Fruit fly (Drosophila melanogaster) S2 (cell line): ENCODE data around the gene drn.

Experiments used
- CG8478 ChIP-seq: fragments of >200 bp; optimal IDR thresholded peaks from 2 replicates; lab custom pipeline; 2018
- CTCF ChIP-seq, 2 experiments: fragments of >200 bp; optimal IDR thresholded peaks; 2 replicates each; lab custom pipeline; 2018

- TF ChIP-seq CG8478 (lab: Kevin White, UChicago) (no peak), CTCF (optimal IDR thresholded peaks at IDR 0.05; lab: Kevin White, UChicago) (no peak)
These were observed 11.6 kb upstream of the drn start, which contains the start of gene CG8861 for dm6 chr3R:9328411-9328810.
